Fruit fly (Drosophila melanogaster) whole organism, adult: Measurements from ENCODE around the gene aos.

Source experiments
- CG11617 ChIP-seq: fragments of 200-800 bp; sonication (Bioruptor generic); optimal IDR thresholded peaks from 2 replicates; lab custom pipeline; 2017; ENCODE audit warnings: mild to moderate bottlenecking, missing biosample characterization, missing genetic modification reagents, missing genetic modification characterization
- CG33017 ChIP-seq: fragments of 200-800 bp; sonication (Bioruptor generic); optimal IDR thresholded peaks from 2 replicates; lab custom pipeline; 2018; ENCODE audit warnings: missing biosample characterization, mild to moderate bottlenecking, missing genetic modification characterization, moderate library complexity
- CG7045 ChIP-seq: fragments of 200-800 bp; sonication (Bioruptor generic); optimal IDR thresholded peaks from 2 replicates; lab custom pipeline; 2017; ENCODE audit warnings: missing biosample characterization, mild to moderate bottlenecking, missing genetic modification characterization
- Crg-1 ChIP-seq: fragments of 200-800 bp; sonication (Bioruptor generic); optimal IDR thresholded peaks from 2 replicates; lab custom pipeline; 2016; ENCODE audit warnings: missing biosample characterization, missing genetic modification characterization
- Hr96 ChIP-seq: fragments of 200-800 bp; sonication (Bioruptor generic); optimal IDR thresholded peaks from 2 replicates; lab custom pipeline; 2016; ENCODE audit warnings: missing biosample characterization, missing genetic modification characterization
- Mnt ChIP-seq: fragments of 200-800 bp; sonication (Bioruptor generic); optimal IDR thresholded peaks from 2 replicates; lab custom pipeline; 2016; ENCODE audit warnings: missing biosample characterization, mild to moderate bottlenecking, missing genetic modification characterization
- kay ChIP-seq: fragments of 200-800 bp; sonication (Bioruptor generic); peaks from one replicate; lab custom pipeline; 2016; ENCODE audit warnings: missing biosample characterization, missing genetic modification characterization, borderline replicate concordance

dm6 chr3L:16442628-16443027 is 40.8 kb downstream of the aos start:
- no peak for TF ChIP-seq Crg-1 (GFP tag; lab: Kevin White, UChicago)
- no peak for TF ChIP-seq CG11617 (GFP tag; lab: Kevin White, UChicago)
- TF ChIP-seq kay (GFP tag; lab: Kevin White, UChicago), result no peak
- no peak for TF ChIP-seq Hr96 (GFP tag; lab: Kevin White, UChicago)
- no peak for TF ChIP-seq CG33017 (tag; lab: Kevin White, UChicago)
- TF ChIP-seq CG7045 (GFP tag; lab: Kevin White, UChicago), result no peak
- TF ChIP-seq Mnt, result no peak
